Worm (Caenorhabditis elegans) whole organism, L2 larva: ENCODE results near the gene Y41D4A.4.
A peak's percentile ranks its signal among the peaks of the same experiment; 100 is the strongest.

Source experiments
- C34F6.9 ChIP-seq: fragments of 150-350 bp; optimal IDR thresholded peaks from 2 replicates; lab custom pipeline; 2014; ENCODE audit warnings: missing biosample characterization, missing genetic modification characterization
- F13H6.1 ChIP-seq: sonication (generic microtip); optimal IDR thresholded peaks from 2 replicates; lab custom pipeline; 2016; ENCODE audit warnings: missing genetic modification characterization, missing compliant biosample characterization
- ZK546.5 ChIP-seq: sonication (generic microtip); optimal IDR thresholded peaks from 2 replicates; lab custom pipeline; 2017; ENCODE audit warnings: missing biosample characterization, missing genetic modification characterization
- alr-1 ChIP-seq: fragments of 150-350 bp; optimal IDR thresholded peaks from 2 replicates; lab custom pipeline; 2014; ENCODE audit warnings: missing biosample characterization, missing genetic modification characterization
- aly-2 ChIP-seq: fragments of 150-350 bp; optimal IDR thresholded peaks from 2 replicates; lab custom pipeline; 2014; ENCODE audit warnings: missing biosample characterization, missing genetic modification characterization
- ama-1 ChIP-seq: fragments of 150-350 bp; optimal IDR thresholded peaks from 2 replicates; lab custom pipeline; 2018; ENCODE audit warnings: inconsistent platforms
- blmp-1 ChIP-seq: sonication (generic microtip); optimal IDR thresholded peaks from 2 replicates; lab custom pipeline; 2017; ENCODE audit warnings: missing genetic modification characterization, mild to moderate bottlenecking, missing compliant biosample characterization, antibody characterized with exemption, moderate library complexity; ENCODE audit not compliant: insufficient read depth
- ceh-16 ChIP-seq: fragments of 150-350 bp; optimal IDR thresholded peaks from 2 replicates; lab custom pipeline; 2014; ENCODE audit warnings: missing biosample characterization, missing genetic modification characterization
- crh-2 ChIP-seq: sonication (generic microtip); optimal IDR thresholded peaks from 2 replicates; lab custom pipeline; 2017; ENCODE audit warnings: missing biosample characterization, missing genetic modification characterization
- dmd-4 ChIP-seq: sonication (generic microtip); optimal IDR thresholded peaks from 2 replicates; lab custom pipeline; 2017; ENCODE audit warnings: missing biosample characterization, missing genetic modification characterization
- egl-27 ChIP-seq: sonication (generic microtip); optimal IDR thresholded peaks from 3 replicates; lab custom pipeline; 2017; ENCODE audit warnings: missing biosample characterization, missing genetic modification reagents, missing genetic modification characterization
- elt-3 ChIP-seq: sonication (generic microtip); optimal IDR thresholded peaks from 2 replicates; lab custom pipeline; 2017; ENCODE audit warnings: missing biosample characterization, missing genetic modification characterization
- gmeb-1 ChIP-seq: fragments of 150-350 bp; optimal IDR thresholded peaks from 2 replicates; lab custom pipeline; 2014; ENCODE audit warnings: missing biosample characterization, missing genetic modification characterization
- lin-11 ChIP-seq: fragments of 150-350 bp; sonication (generic microtip); optimal IDR thresholded peaks from 2 replicates; lab custom pipeline; 2014; ENCODE audit warnings: missing biosample characterization, missing genetic modification characterization, inconsistent platforms, mixed read lengths
- lin-13 ChIP-seq: fragments of 150-350 bp; optimal IDR thresholded peaks from 2 replicates; lab custom pipeline; 2014; ENCODE audit warnings: missing biosample characterization, missing genetic modification reagents, missing genetic modification characterization
- lin-39 ChIP-seq: fragments of 150-350 bp; optimal IDR thresholded peaks from 2 replicates; lab custom pipeline; 2014; ENCODE audit warnings: missing biosample characterization, missing genetic modification reagents, missing genetic modification characterization
- lsy-2 ChIP-seq, 2 experiments: fragments of 150-350 bp in 1 of 2; sonication (generic microtip) in 1 of 2; optimal IDR thresholded peaks; 2 replicates each; lab custom pipeline; 2014 to 2017; ENCODE audit warnings: missing biosample characterization in 2 of 2, missing genetic modification characterization in 2 of 2
- mab-5 ChIP-seq: fragments of 150-350 bp; optimal IDR thresholded peaks from 2 replicates; lab custom pipeline; 2014; ENCODE audit warnings: missing biosample characterization, missing genetic modification characterization
- mbf-1 ChIP-seq: sonication (generic microtip); optimal IDR thresholded peaks from 2 replicates; lab custom pipeline; 2017; ENCODE audit warnings: missing biosample characterization, missing genetic modification characterization
- mdl-1 ChIP-seq, 2 experiments: fragments of 150-350 bp in 1 of 2; sonication (generic microtip) in 1 of 2; optimal IDR thresholded peaks; 2 replicates each; lab custom pipeline; 2017; ENCODE audit warnings: missing biosample characterization in 2 of 2, missing genetic modification characterization in 2 of 2
- nhr-10 ChIP-seq: sonication (generic microtip); optimal IDR thresholded peaks from 2 replicates; lab custom pipeline; 2017; ENCODE audit warnings: missing biosample characterization, missing genetic modification characterization
- nhr-11 ChIP-seq: fragments of 150-350 bp; optimal IDR thresholded peaks from 2 replicates; lab custom pipeline; 2014; ENCODE audit warnings: missing biosample characterization, missing genetic modification characterization
- nhr-12 ChIP-seq: fragments of 150-350 bp; optimal IDR thresholded peaks from 2 replicates; lab custom pipeline; 2014; ENCODE audit warnings: missing biosample characterization, missing genetic modification characterization
- nhr-129 ChIP-seq: fragments of 150-350 bp; optimal IDR thresholded peaks from 2 replicates; lab custom pipeline; 2014; ENCODE audit warnings: missing biosample characterization, missing genetic modification characterization
- nhr-21 ChIP-seq: fragments of 150-350 bp; optimal IDR thresholded peaks from 2 replicates; lab custom pipeline; 2014; ENCODE audit warnings: missing biosample characterization, missing genetic modification characterization
- nhr-23 ChIP-seq: fragments of 150-350 bp; optimal IDR thresholded peaks from 2 replicates; lab custom pipeline; 2014; ENCODE audit warnings: missing biosample characterization, missing genetic modification reagents, missing genetic modification characterization
- nhr-237 ChIP-seq: fragments of 150-350 bp; optimal IDR thresholded peaks from 2 replicates; lab custom pipeline; 2014; ENCODE audit warnings: missing biosample characterization, missing genetic modification characterization
- nhr-25 ChIP-seq: fragments of 150-350 bp; sonication (generic microtip); optimal IDR thresholded peaks from 3 replicates; lab custom pipeline; 2014; ENCODE audit warnings: missing biosample characterization, missing genetic modification characterization
- sem-4 ChIP-seq: fragments of 150-350 bp; optimal IDR thresholded peaks from 2 replicates; lab custom pipeline; 2014; ENCODE audit warnings: missing biosample characterization, missing genetic modification reagents, missing genetic modification characterization
- skn-1 ChIP-seq: sonication (generic microtip); optimal IDR thresholded peaks from 2 replicates; lab custom pipeline; 2017; ENCODE audit warnings: missing biosample characterization, missing genetic modification characterization
- sma-9 ChIP-seq, 2 experiments: fragments of 150-350 bp in 1 of 2; sonication (generic microtip) in 1 of 2; optimal IDR thresholded peaks; 2 replicates each; lab custom pipeline; 2014 to 2016; ENCODE audit warnings: missing genetic modification characterization in 2 of 2, mild to moderate bottlenecking in 1 of 2, missing biosample characterization in 1 of 2, missing compliant biosample characterization in 1 of 2, missing genetic modification reagents in 1 of 2, moderate library complexity in 1 of 2
- snpc-4 ChIP-seq: fragments of 150-350 bp; optimal IDR thresholded peaks from 2 replicates; lab custom pipeline; 2014; ENCODE audit warnings: missing biosample characterization, missing genetic modification characterization
- unc-39 ChIP-seq: fragments of 150-350 bp; optimal IDR thresholded peaks from 2 replicates; lab custom pipeline; 2014; ENCODE audit warnings: missing biosample characterization, missing genetic modification characterization
- unc-55 ChIP-seq: fragments of 150-350 bp; sonication (generic microtip); optimal IDR thresholded peaks from 3 replicates; lab custom pipeline; 2014; ENCODE audit warnings: missing biosample characterization, missing genetic modification reagents, missing genetic modification characterization
- zag-1 ChIP-seq: fragments of 150-350 bp; optimal IDR thresholded peaks from 2 replicates; lab custom pipeline; 2014; ENCODE audit warnings: missing biosample characterization, missing genetic modification characterization
- ztf-11 ChIP-seq: sonication (generic microtip); optimal IDR thresholded peaks from 2 replicates; lab custom pipeline; 2017; ENCODE audit warnings: missing biosample characterization, missing genetic modification characterization

The Y41D4A.4 gene

ce11 chrIV:1751243-1751642 is 5.4 kb downstream of the Y41D4A.4 start:
- TF ChIP-seq sem-4 (tag; lab: Kevin White, UChicago) (no peak), nhr-25 (tag; lab: Kevin White, UChicago) (no peak), unc-55 (no peak), snpc-4 (tag; lab: Kevin White, UChicago) (no peak), nhr-11 (tag; lab: Kevin White, UChicago) (no peak), nhr-129 (tag; lab: Kevin White, UChicago) (no peak), C34F6.9 (tag; lab: Kevin White, UChicago) (no peak), nhr-21 (tag; lab: Kevin White, UChicago) (no peak), lin-39 (no peak), ceh-16 (tag; lab: Kevin White, UChicago) (no peak), mdl-1 (tag; optimal IDR thresholded peaks at IDR 0.05; lab: Kevin White, UChicago) (no peak), nhr-12 (tag; lab: Kevin White, UChicago) (no peak), elt-3 (tag; lab: Kevin White, UChicago) (no peak), mbf-1 (tag; lab: Kevin White, UChicago) (no peak), skn-1 (tag; lab: Kevin White, UChicago) (no peak)

- no peak for TF ChIP-seq skn-1 (tag; lab: Kevin White, UChicago)
- no peak for TF ChIP-seq C34F6.9 (tag; lab: Kevin White, UChicago)
- TF ChIP-seq lsy-2 (tag; optimal IDR thresholded peaks at IDR 0.05; lab: Kevin White, UChicago): no peak
- TF ChIP-seq, all 48 proteins: peak for 0
These were observed 6.7 kb downstream of the Y41D4A.4 start for ce11 chrIV:1752480-1752879.

ce11 chrIV:1753481-1753880 is 7.7 kb downstream of the Y41D4A.4 start, which contains the start of gene Y41D4A.3:
TSS of gene Y41D4A.3 (plus strand) at chrIV:1753781.
- TF ChIP-seq egl-27 (tag; lab: Kevin White, UChicago) (no peak), crh-2 (no peak), lin-11 (no peak), ZK546.5 (tag; lab: Kevin White, UChicago) (no peak), skn-1 (tag; lab: Kevin White, UChicago) (no peak), sma-9 (GFP tag; optimal IDR thresholded peaks at IDR 0.05; lab: Kevin White, UChicago) (no peak), sma-9 (tag; optimal IDR thresholded peaks at IDR 0.05; lab: Kevin White, UChicago) (no peak), ama-1 (lab: Kevin White, UChicago) (no peak), nhr-11 (tag; lab: Kevin White, UChicago) (no peak), lin-13 (GFP tag; lab: Kevin White, UChicago) (no peak), zag-1 (tag; lab: Kevin White, UChicago) (no peak), mab-5 (tag; lab: Kevin White, UChicago) (no peak), gmeb-1 (tag; lab: Kevin White, UChicago) (no peak)

ce11 chrIV:1758595-1758994 is 12.8 kb downstream of the Y41D4A.4 start:
- TF ChIP-seq F13H6.1: no peak
- TF ChIP-seq nhr-21 (tag; lab: Kevin White, UChicago): no peak
- no peak for TF ChIP-seq skn-1 (tag; lab: Kevin White, UChicago)
- TF ChIP-seq snpc-4 (tag; lab: Kevin White, UChicago): no peak
- no peak for TF ChIP-seq sem-4 (tag; lab: Kevin White, UChicago)
- TF ChIP-seq lsy-2 (tag; optimal IDR thresholded peaks at IDR 0.05; lab: Kevin White, UChicago): peak in 1 of 2 experiments; percentile 20
- TF ChIP-seq nhr-129 (tag; lab: Kevin White, UChicago): peak; percentile 52
- TF ChIP-seq alr-1: no peak
- TF ChIP-seq nhr-12 (tag; lab: Kevin White, UChicago): no peak
- TF ChIP-seq ztf-11 (tag; lab: Kevin White, UChicago): no peak
- TF ChIP-seq aly-2 (tag; lab: Kevin White, UChicago): no peak
- no peak for TF ChIP-seq dmd-4
- TF ChIP-seq C34F6.9 (tag; lab: Kevin White, UChicago): peak; percentile 17
- TF ChIP-seq nhr-25 (tag; lab: Kevin White, UChicago): no peak
- TF ChIP-seq nhr-23 (tag; lab: Kevin White, UChicago): no peak
- TF ChIP-seq nhr-10 (tag; lab: Kevin White, UChicago): no peak
- no peak for TF ChIP-seq mab-5 (tag; lab: Kevin White, UChicago)
- no peak for TF ChIP-seq unc-39 (tag; lab: Kevin White, UChicago)
- no peak for TF ChIP-seq blmp-1 (tag; lab: Kevin White, UChicago)
- no peak for TF ChIP-seq nhr-237 (tag; lab: Kevin White, UChicago)
